Worm (Caenorhabditis elegans) whole organism, dauer: Measurements from ENCODE around the gene nca-2.
"Not testable (repeated sequence)": the region's sequence is repeated elsewhere in the genome, so short reads cannot be mapped to it uniquely, and the experiment has no call there.

ENCODE experiments used
- unc-62 ChIP-seq: sonication (generic microtip); optimal IDR thresholded peaks from 2 replicates; lab custom pipeline; 2017; ENCODE audit warnings: missing biosample characterization, missing genetic modification reagents, missing genetic modification characterization

Gene nca-2

ce11 chrIII:4965271-4965670, at the start of gene nca-2:
TSS of gene nca-2 (plus strand) at chrIII:4965571.
- no peak for TF ChIP-seq unc-62 (GFP tag; lab: Kevin White, UChicago)

- TF ChIP-seq unc-62 (GFP tag; lab: Kevin White, UChicago), result no peak
Observed at ce11 chrIII:4917077-4917476, 48.3 kb upstream of the nca-2 start, which contains the start of gene rars-1. TSS of gene rars-1 (minus strand) at chrIII:4917177.

ce11 chrIII:4917960-4918712, 47.2 kb upstream of the nca-2 start, which contains the start of gene rpb-8:
TSS of gene rpb-8 (minus strand) at chrIII:4918008.
- TF ChIP-seq unc-62 (GFP tag; lab: Kevin White, UChicago), result no peak

ce11 chrIII:4918906-4919305, 46.5 kb upstream of the nca-2 start:
- TF ChIP-seq unc-62 (GFP tag; lab: Kevin White, UChicago), result no peak

ce11 chrIII:4920221-4920620, 45.1 kb upstream of the nca-2 start, which contains the start of gene ula-1:
TSS of gene ula-1 (minus strand) at chrIII:4920321.
- TF ChIP-seq unc-62 (GFP tag; lab: Kevin White, UChicago), result no peak

ce11 chrIII:4922020-4922419, 43.4 kb upstream of the nca-2 start, which contains the start of gene mmab-1:
TSS of gene mmab-1 (minus strand) at chrIII:4922114.
- not testable (repeated sequence) for TF ChIP-seq unc-62 (GFP tag; lab: Kevin White, UChicago)

ce11 chrIII:4924134-4924533, 41.2 kb upstream of the nca-2 start:
- no peak for TF ChIP-seq unc-62 (GFP tag; lab: Kevin White, UChicago)

ce11 chrIII:4930154-4930679, 35.2 kb upstream of the nca-2 start, which contains the start of gene set-2:
TSS of gene set-2 (minus strand) at chrIII:4930204.
- TF ChIP-seq unc-62 (GFP tag; lab: Kevin White, UChicago), result no peak

ce11 chrIII:4932203-4932699, 33.1 kb upstream of the nca-2 start, which contains the start of the genes C26E6.12 and eri-9:
TSS of gene C26E6.12 (minus strand) at chrIII:4932253.
TSS of gene eri-9 (plus strand) at chrIII:4932450.
- no peak for TF ChIP-seq unc-62 (GFP tag; lab: Kevin White, UChicago)

- TF ChIP-seq unc-62 (GFP tag; lab: Kevin White, UChicago), result no peak
Observed at ce11 chrIII:4934896-4935628, 30.3 kb upstream of the nca-2 start, which contains the start of gene mrps-18C. TSS of gene mrps-18C (plus strand) at chrIII:4935578.

ce11 chrIII:4937022-4937421, 28.3 kb upstream of the nca-2 start, which contains the start of gene fsn-1:
TSS of gene fsn-1 (plus strand) at chrIII:4937322.
- no peak for TF ChIP-seq unc-62 (GFP tag; lab: Kevin White, UChicago)

- no peak for TF ChIP-seq unc-62 (GFP tag; lab: Kevin White, UChicago)
Observed at ce11 chrIII:4939267-4939666, 26.1 kb upstream of the nca-2 start, which contains the start of gene rpb-2. TSS of gene rpb-2 (plus strand) at chrIII:4939567.

- no peak for TF ChIP-seq unc-62 (GFP tag; lab: Kevin White, UChicago)
Observed at ce11 chrIII:4944213-4944612, 21.2 kb upstream of the nca-2 start, which contains the start of gene ntl-9. TSS of gene ntl-9 (plus strand) at chrIII:4944513.

- TF ChIP-seq unc-62 (GFP tag; lab: Kevin White, UChicago), result no peak
Observed at ce11 chrIII:4947352-4947751, 18.0 kb upstream of the nca-2 start.

- TF ChIP-seq unc-62 (GFP tag; lab: Kevin White, UChicago), result no peak
Observed at ce11 chrIII:4948631-4949030, 16.7 kb upstream of the nca-2 start.
